Worm (Caenorhabditis elegans) whole organism, L4 larva: ENCODE results near the gene str-155.

ENCODE experiments used
- dmd-8 ChIP-seq: fragments of 200-800 bp; sonication (Bioruptor generic); IDR thresholded peaks from 2 replicates; pipeline ENCODE4 v1.3.6; 2022; ENCODE audit warnings: missing genetic modification characterization, missing compliant biosample characterization
- dmd-9 ChIP-seq: fragments of 200-800 bp; sonication (Bioruptor generic); IDR thresholded peaks from 2 replicates; pipeline ENCODE4 v1.3.6; 2022; ENCODE audit warnings: missing genetic modification reagents, missing genetic modification characterization, missing compliant biosample characterization
- fos-1 ChIP-seq: fragments of 150-350 bp; optimal IDR thresholded peaks from 2 replicates; lab custom pipeline; 2014; ENCODE audit warnings: missing biosample characterization, missing genetic modification characterization
- snpc-4 ChIP-seq: fragments of 150-350 bp; optimal IDR thresholded peaks from 2 replicates; lab custom pipeline; 2014; ENCODE audit warnings: missing biosample characterization, missing genetic modification characterization
- unc-130 ChIP-seq: sonication (generic microtip); optimal IDR thresholded peaks from 2 replicates; lab custom pipeline; 2016; ENCODE audit warnings: missing genetic modification reagents, missing genetic modification characterization, missing compliant biosample characterization
- unc-62 ChIP-seq, 3 experiments: fragments of 150-350 bp in 1 of 3; sonication (generic microtip); optimal IDR thresholded peaks in 2 of 3; peaks in 1 of 3; 1 replicate in 1 of 3; 2 replicates in 2 of 3; lab custom pipeline; 2014 to 2017; ENCODE audit warnings: missing biosample characterization in 3 of 3, missing genetic modification characterization in 3 of 3, missing genetic modification reagents in 3 of 3, missing genotype in 1 of 3

The str-155 gene

ce11 chrIV:4963834-4964233 is 48.0 kb downstream of the str-155 start, which contains the start of gene txt-3:
Gene txt-3, plus strand, starts transcription at chrIV:4963958.
- no peak for TF ChIP-seq dmd-8
- TF ChIP-seq snpc-4 (tag; lab: Kevin White, UChicago): no peak
- peak in 1 of 2 experiments; percentile 99 for TF ChIP-seq unc-62 (GFP tag; optimal IDR thresholded peaks at IDR 0.05 in 1 of 2; lab: Kevin White, UChicago)
- no peak for TF ChIP-seq unc-62 (tag; optimal IDR thresholded peaks at IDR 0.05; lab: Kevin White, UChicago)
- TF ChIP-seq dmd-9: no peak
- TF ChIP-seq fos-1 (tag; lab: Kevin White, UChicago): no peak
- TF ChIP-seq unc-130 (GFP tag; lab: Kevin White, UChicago): no peak
